Fruit fly (Drosophila melanogaster): ENCODE data around the gene B52.
A peak's percentile ranks its signal among the peaks of the same experiment; 100 is the strongest.

Gene B52

DNA sequence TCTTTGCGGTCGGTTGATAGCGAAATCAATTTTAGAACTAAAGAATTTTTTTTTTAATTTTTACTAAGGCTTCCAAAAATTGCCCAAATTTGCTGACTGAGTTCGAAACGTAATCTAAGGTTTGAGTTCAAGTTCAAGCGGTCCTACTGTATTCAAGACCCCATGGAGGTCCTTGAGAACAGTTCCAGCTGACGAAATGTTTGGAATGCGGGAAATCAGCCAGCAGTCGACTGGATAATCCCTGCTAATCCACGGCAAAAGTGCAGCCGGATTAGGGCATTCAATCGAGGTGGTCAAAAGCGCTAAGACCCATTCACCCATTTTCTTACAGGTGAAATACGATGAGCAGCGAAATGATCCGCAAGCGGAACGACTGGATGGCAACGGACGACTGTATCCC is 39.6 kb downstream of the B52 start, which contains the start of gene f-cup:
f-cup (minus strand) TSS at position 101 of the 400 bp plus-strand sequence.
- TF ChIP-seq Hr39 (optimal IDR thresholded peaks at IDR 0.05) = no peak
- TF ChIP-seq Sry-δ (GFP tag; optimal IDR thresholded peaks at IDR 0.05) = no peak
- TF ChIP-seq sens (GFP tag) = peak; percentile 33
- no peak for TF ChIP-seq CTCF (GFP tag; optimal IDR thresholded peaks at IDR 0.05)
- no peak for TF ChIP-seq cwo (GFP tag; optimal IDR thresholded peaks at IDR 0.05)
- TF ChIP-seq trem (tag; optimal IDR thresholded peaks at IDR 0.05) = no peak
- no peak for TF ChIP-seq GATAe (GFP tag; conservative IDR thresholded peaks at IDR 0.05)
- no peak for TF ChIP-seq en (GFP tag; optimal IDR thresholded peaks at IDR 0.05)

- TF ChIP-seq Mad (GFP tag; optimal IDR thresholded peaks at IDR 0.05) (no peak), fd64A (GFP tag; optimal IDR thresholded peaks at IDR 0.05) (no peak), CHES-1-like (GFP tag; optimal IDR thresholded peaks at IDR 0.05) (no peak), CG31441 (GFP tag; IDR thresholded peaks at IDR 0.05) (no peak), sens (GFP tag) (peak; percentile 69), BEAF-32 (GFP tag; optimal IDR thresholded peaks at IDR 0.05) (no peak), NFAT (GFP tag; IDR thresholded peaks at IDR 0.05) (0 out of 2 replicates have a peak, but pooled peaks have one; percentile 17), CG11456 (GFP tag; IDR thresholded peaks at IDR 0.05) (0 out of 3 replicates have a peak, but pooled peaks have one; percentile 34), Sry-δ (GFP tag; optimal IDR thresholded peaks at IDR 0.05) (no peak), Med (GFP tag) (peak; percentile 10), CG10147 (GFP tag; optimal IDR thresholded peaks at IDR 0.05) (no peak), CG34376 (GFP tag; optimal IDR thresholded peaks at IDR 0.05) (peak; percentile 65), kay (GFP tag; optimal IDR thresholded peaks at IDR 0.05) (no peak), tup (GFP tag; optimal IDR thresholded peaks at IDR 0.05) (no peak), knrl (GFP tag; IDR thresholded peaks at IDR 0.05; ENCODE audit: partially characterized antibody) (no peak), Ets65A (GFP tag) (peak; percentile 92), inv (GFP tag; IDR thresholded peaks at IDR 0.05; ENCODE audit: partially characterized antibody) (no peak), so (GFP tag; IDR thresholded peaks at IDR 0.05) (no peak), CG11695 (GFP tag; IDR thresholded peaks at IDR 0.05) (no peak), caup (GFP tag; optimal IDR thresholded peaks at IDR 0.05; ENCODE audit: severe bottlenecking) (no peak), Oli (tag; optimal IDR thresholded peaks at IDR 0.05) (no peak), Eip74EF (GFP tag; optimal IDR thresholded peaks at IDR 0.05) (no peak), C15 (GFP tag; IDR thresholded peaks at IDR 0.05) (no peak), Rfx (GFP tag; IDR thresholded peaks at IDR 0.05) (peak; percentile 26; the same call in 1 of the 2 replicates), CG17385 (GFP tag; optimal IDR thresholded peaks at IDR 0.05) (no peak), CG18619 (GFP tag; optimal IDR thresholded peaks at IDR 0.05) (no peak), CG4854 (GFP tag; optimal IDR thresholded peaks at IDR 0.05) (no peak), dysf (GFP tag; IDR thresholded peaks at IDR 0.05) (0 out of 3 replicates have a peak, but pooled peaks have one; percentile 21), chinmo (GFP tag; IDR thresholded peaks at IDR 0.05; ENCODE audit: partially characterized antibody) (0 out of 4 replicates have a peak, but pooled peaks have one; percentile 48), CG13624 (GFP tag; optimal IDR thresholded peaks at IDR 0.05) (no peak), stc (GFP tag; IDR thresholded peaks at IDR 0.05) (no peak), Nf-YA (GFP tag; IDR thresholded peaks at IDR 0.05) (no peak), gce (GFP tag; IDR thresholded peaks at IDR 0.05) (no peak), Fer2 (tag; optimal IDR thresholded peaks at IDR 0.05) (no peak), CG32767 (GFP tag; IDR thresholded peaks at IDR 0.05) (no peak), CG15269 (tag; optimal IDR thresholded peaks at IDR 0.05) (no peak), gsb (GFP tag; IDR thresholded peaks at IDR 0.05) (0 out of 2 replicates have a peak, but pooled peaks have one; percentile 16), Hmr (GFP tag; optimal IDR thresholded peaks at IDR 0.05) (no peak), CG10274 (GFP tag; optimal IDR thresholded peaks at IDR 0.05) (peak; percentile 90), prd (optimal IDR thresholded peaks at IDR 0.05) (no peak), prd (GFP tag; IDR thresholded peaks at IDR 0.05) (peak; percentile 34; the same call in 1 of the 3 replicates), Six4 (GFP tag; optimal IDR thresholded peaks at IDR 0.05) (no peak), CG11247 (GFP tag; IDR thresholded peaks at IDR 0.05) (no peak), Bteb2 (GFP tag; optimal IDR thresholded peaks at IDR 0.05) (no peak)
Observed at dm6 chr3R:13705292-13705885, 44.3 kb downstream of the B52 start, which contains the start of gene Adgf-D. Gene Adgf-D (minus strand): TSS chr3R:13705402.
